Worm (Caenorhabditis elegans): ENCODE data around the gene nhr-20.

DNA sequence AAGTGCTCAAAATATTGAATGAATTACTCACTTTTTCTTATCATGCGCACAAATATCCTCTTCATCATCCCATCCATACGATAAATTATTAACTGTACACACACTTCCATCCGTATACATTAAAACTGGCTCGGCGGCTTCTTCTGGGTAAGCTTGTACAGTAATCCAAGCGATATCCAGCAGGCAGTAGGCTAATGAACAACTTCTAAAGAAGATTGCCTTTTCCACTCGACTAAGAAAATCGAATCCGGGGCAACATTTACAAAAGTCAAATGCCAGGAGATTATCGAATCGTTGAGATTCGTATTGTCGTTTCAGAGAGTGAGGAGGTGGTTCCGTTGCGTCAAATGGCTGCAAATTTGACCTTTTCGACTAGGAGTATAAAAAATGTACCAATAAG lies 1.6 kb downstream of the nhr-20 start:
- TF ChIP-seq zag-1 (tag; optimal IDR thresholded peaks at IDR 0.05) (no peak), ceh-16 (tag; optimal IDR thresholded peaks at IDR 0.05) (no peak), R02D3.7 (tag; optimal IDR thresholded peaks at IDR 0.05) (no peak), ama-1 (optimal IDR thresholded peaks at IDR 0.05) (no peak), unc-62 (GFP tag; optimal IDR thresholded peaks at IDR 0.05) (no peak), mdl-1 (tag; optimal IDR thresholded peaks at IDR 0.05) (no peak), fkh-2 (tag; optimal IDR thresholded peaks at IDR 0.05) (no peak)

Data from whole organism, L3 larva.